Fruit fly (Drosophila melanogaster) whole organism, embryonic: Measurements from ENCODE around the gene CG13898.

Experiments used
- Aef1 ChIP-seq: fragments of 200-800 bp; sonication (Bioruptor generic); IDR thresholded peaks from 3 replicates; pipeline ENCODE4 v1.3.6; 2022; ENCODE audit warnings: missing biosample characterization, missing genetic modification characterization
- Awh ChIP-seq: fragments of 200-800 bp; sonication (Bioruptor generic); IDR thresholded peaks from 2 replicates; pipeline ENCODE4, ENCODE4 v1.3.6; 2022; ENCODE audit warnings: missing biosample characterization, missing genetic modification characterization
- CG10147 ChIP-seq: fragments of 200-800 bp; sonication (Bioruptor generic); optimal IDR thresholded peaks from 2 replicates; lab custom pipeline; 2019; ENCODE audit warnings: missing biosample characterization, mild to moderate bottlenecking, missing genetic modification characterization, moderate library complexity
- CG10209 ChIP-seq: fragments of 200-800 bp; sonication (Bioruptor generic); optimal IDR thresholded peaks from 3 replicates; lab custom pipeline; 2017; ENCODE audit warnings: missing biosample characterization, mild to moderate bottlenecking, missing genetic modification characterization, missing genetic modification reagents
- CG10431 ChIP-seq: fragments of 200-800 bp; sonication (Bioruptor generic); optimal IDR thresholded peaks from 3 replicates; lab custom pipeline; 2018; ENCODE audit warnings: missing biosample characterization, mild to moderate bottlenecking, missing genetic modification characterization
- CG11723 ChIP-seq: fragments of 200-800 bp; sonication (Bioruptor generic); optimal IDR thresholded peaks from 2 replicates; lab custom pipeline; 2017; ENCODE audit warnings: missing biosample characterization, mild to moderate bottlenecking, missing genetic modification characterization
- CG12219 ChIP-seq: fragments of 200-800 bp; sonication (Bioruptor generic); optimal IDR thresholded peaks from 3 replicates; lab custom pipeline; 2018; ENCODE audit warnings: missing biosample characterization, mild to moderate bottlenecking, missing genetic modification characterization
- CG14667 ChIP-seq: fragments of 200-800 bp; sonication (Bioruptor generic); IDR thresholded peaks from 2 replicates; pipeline ENCODE4 v1.3.6; 2022; ENCODE audit warnings: missing biosample characterization, missing genetic modification characterization
- CG15696 ChIP-seq: fragments of 200-800 bp; sonication (Bioruptor generic); optimal IDR thresholded peaks from 2 replicates; lab custom pipeline; 2019; ENCODE audit warnings: missing biosample characterization, mild to moderate bottlenecking, missing genetic modification characterization, moderate library complexity
- CG17186 ChIP-seq: fragments of 200-800 bp; sonication (Bioruptor generic); optimal IDR thresholded peaks from 3 replicates; lab custom pipeline; 2017; ENCODE audit warnings: missing biosample characterization, missing genetic modification reagents, missing genetic modification characterization
- CG18011 ChIP-seq: fragments of 200-800 bp; sonication (Bioruptor generic); optimal IDR thresholded peaks from 2 replicates; lab custom pipeline; 2017; ENCODE audit warnings: missing biosample characterization, missing genetic modification characterization, mild to moderate bottlenecking, moderate library complexity, missing genotype
- CG4424 ChIP-seq: fragments of 200-800 bp; sonication (Bioruptor generic); optimal IDR thresholded peaks from 3 replicates; lab custom pipeline; 2016; ENCODE audit warnings: missing biosample characterization, missing genetic modification characterization
- CG7745 ChIP-seq: fragments of 200-800 bp; sonication (Bioruptor generic); optimal IDR thresholded peaks from 2 replicates; lab custom pipeline; 2018; ENCODE audit warnings: missing biosample characterization, mild to moderate bottlenecking, missing genetic modification characterization, moderate library complexity
- CG8924 ChIP-seq: fragments of 200-800 bp; optimal IDR thresholded peaks from 3 replicates; lab custom pipeline; 2019; ENCODE audit warnings: missing biosample characterization, mild to moderate bottlenecking, missing genetic modification characterization, moderate library complexity
- CG9437 ChIP-seq: fragments of 200-800 bp; sonication (Bioruptor generic); optimal IDR thresholded peaks from 2 replicates; lab custom pipeline; 2018; ENCODE audit warnings: missing biosample characterization, mild to moderate bottlenecking, missing genetic modification characterization
- CG9609 ChIP-seq: fragments of 200-800 bp; sonication (Bioruptor generic); optimal IDR thresholded peaks from 3 replicates; lab custom pipeline; 2016; ENCODE audit warnings: missing biosample characterization, missing genetic modification characterization
- CoRest ChIP-seq: fragments of 200-800 bp; sonication (Bioruptor generic); optimal IDR thresholded peaks from 3 replicates; lab custom pipeline; 2018; ENCODE audit warnings: missing biosample characterization, mild to moderate bottlenecking, missing genetic modification characterization, moderate library complexity
- D19A ChIP-seq: fragments of 200-800 bp; optimal IDR thresholded peaks from 3 replicates; lab custom pipeline; 2019; ENCODE audit warnings: missing biosample characterization, mild to moderate bottlenecking, missing genetic modification characterization, moderate library complexity
- Dek ChIP-seq: fragments of 200-800 bp; sonication (Bioruptor generic); optimal IDR thresholded peaks from 3 replicates; lab custom pipeline; 2019; ENCODE audit warnings: missing biosample characterization, mild to moderate bottlenecking, missing genetic modification characterization, moderate library complexity
- Dfd ChIP-seq, 2 experiments: fragments of >200 bp; optimal IDR thresholded peaks; 2 replicates each; lab custom pipeline; 2017; ENCODE audit warnings: missing biosample characterization in 2 of 2, missing genetic modification characterization in 2 of 2
- Gug ChIP-seq: fragments of 200-800 bp; sonication (Bioruptor generic); IDR thresholded peaks from 4 replicates; pipeline ENCODE4 v1.3.6; 2022; ENCODE audit warnings: missing biosample characterization, missing genetic modification characterization
- Hr51 ChIP-seq, 2 experiments: fragments of 200-800 bp; sonication (Bioruptor generic); optimal IDR thresholded peaks; 2 replicates in 1 of 2; 3 replicates in 1 of 2; lab custom pipeline; 2016 to 2018; ENCODE audit warnings: missing biosample characterization in 2 of 2, missing genetic modification characterization in 2 of 2, mild to moderate bottlenecking in 1 of 2, moderate library complexity in 1 of 2
- Lpt ChIP-seq: fragments of >200 bp; optimal IDR thresholded peaks from 2 replicates; lab custom pipeline; 2018; ENCODE audit warnings: missing biosample characterization, missing genetic modification characterization
- Sox102F ChIP-seq: fragments of 200-800 bp; sonication (Bioruptor generic); optimal IDR thresholded peaks from 2 replicates; lab custom pipeline; 2018; ENCODE audit warnings: missing biosample characterization, mild to moderate bottlenecking, missing genetic modification characterization, moderate library complexity
- Ssrp ChIP-seq: fragments of 200-800 bp; sonication (Bioruptor generic); optimal IDR thresholded peaks from 2 replicates; lab custom pipeline; 2018; ENCODE audit warnings: missing biosample characterization, mild to moderate bottlenecking, missing genetic modification characterization, moderate library complexity
- TFAM ChIP-seq: fragments of 200-800 bp; sonication (Bioruptor generic); optimal IDR thresholded peaks from 2 replicates; lab custom pipeline; 2017; ENCODE audit warnings: missing biosample characterization, missing genetic modification characterization, inconsistent platforms
- Tbp ChIP-seq: fragments of >200 bp; optimal IDR thresholded peaks from 2 replicates; lab custom pipeline; 2018; ENCODE audit warnings: missing biosample characterization, missing genetic modification characterization
- Xbp1 ChIP-seq: fragments of 200-800 bp; sonication (Bioruptor generic); optimal IDR thresholded peaks from 3 replicates; lab custom pipeline; 2016; ENCODE audit warnings: missing biosample characterization, mild to moderate bottlenecking, missing genetic modification characterization
- Xrp1 ChIP-seq: fragments of 200-800 bp; sonication (Bioruptor generic); IDR thresholded peaks from 2 replicates; pipeline ENCODE4 v1.3.6; 2022; ENCODE audit warnings: missing biosample characterization, missing genetic modification characterization
- ab ChIP-seq: fragments of 200-800 bp; sonication (Bioruptor generic); optimal IDR thresholded peaks from 2 replicates; lab custom pipeline; 2016; ENCODE audit warnings: missing biosample characterization, missing genetic modification characterization
- abd-A ChIP-seq: fragments of 200-800 bp; sonication (Bioruptor generic); optimal IDR thresholded peaks from 3 replicates; lab custom pipeline; 2019; ENCODE audit warnings: missing biosample characterization, mild to moderate bottlenecking, missing genetic modification characterization, moderate library complexity
- crol ChIP-seq: fragments of 200-800 bp; sonication (Bioruptor generic); IDR thresholded peaks from 2 replicates; pipeline ENCODE4 v1.3.6; 2022; ENCODE audit warnings: missing biosample characterization, missing genetic modification characterization
- dmrt11E ChIP-seq: fragments of 200-800 bp; sonication (Bioruptor generic); optimal IDR thresholded peaks from 3 replicates; lab custom pipeline; 2018; ENCODE audit warnings: missing biosample characterization, mild to moderate bottlenecking, missing genetic modification characterization, moderate library complexity
- esg ChIP-seq: fragments of 200-800 bp; sonication (Bioruptor generic); conservative IDR thresholded peaks from 2 replicates; pipeline ENCODE4 v1.3.6; 2022; ENCODE audit warnings: missing biosample characterization, missing genetic modification characterization
- ewg ChIP-seq: fragments of 200-800 bp; sonication (Bioruptor generic); optimal IDR thresholded peaks from 3 replicates; lab custom pipeline; 2017; ENCODE audit warnings: mild to moderate bottlenecking, missing biosample characterization, missing genetic modification reagents, missing genetic modification characterization
- exex ChIP-seq: fragments of 200-800 bp; sonication (Bioruptor generic); optimal IDR thresholded peaks from 4 replicates; lab custom pipeline; 2018; ENCODE audit warnings: missing biosample characterization, mild to moderate bottlenecking, missing genetic modification characterization, moderate library complexity
- fd64A ChIP-seq: fragments of 200-800 bp; sonication (Bioruptor generic); optimal IDR thresholded peaks from 3 replicates; lab custom pipeline; 2018; ENCODE audit warnings: missing biosample characterization, mild to moderate bottlenecking, missing genetic modification characterization
- fd96Cb ChIP-seq: fragments of 200-800 bp; sonication (Bioruptor generic); optimal IDR thresholded peaks from 2 replicates; lab custom pipeline; 2018; ENCODE audit warnings: missing biosample characterization, mild to moderate bottlenecking, missing genetic modification characterization, moderate library complexity
- gem ChIP-seq: fragments of 200-800 bp; sonication (Bioruptor generic); optimal IDR thresholded peaks from 2 replicates; lab custom pipeline; 2019; ENCODE audit warnings: missing biosample characterization, mild to moderate bottlenecking, missing genetic modification characterization, moderate library complexity
- jigr1 ChIP-seq: fragments of 200-800 bp; sonication (Bioruptor generic); IDR thresholded peaks from 3 replicates; pipeline ENCODE4 v1.3.6; 2022; ENCODE audit warnings: missing biosample characterization, missing genetic modification characterization
- kah ChIP-seq: fragments of 200-800 bp; sonication (Bioruptor generic); optimal IDR thresholded peaks from 2 replicates; lab custom pipeline; 2018; ENCODE audit warnings: missing biosample characterization, mild to moderate bottlenecking, missing genetic modification characterization
- pb ChIP-seq: fragments of 200-800 bp; sonication (Bioruptor generic); optimal IDR thresholded peaks from 3 replicates; lab custom pipeline; 2016; ENCODE audit warnings: missing biosample characterization, missing genetic modification characterization
- pho ChIP-seq: fragments of 200-800 bp; sonication (Bioruptor generic); optimal IDR thresholded peaks from 2 replicates; lab custom pipeline; 2016; ENCODE audit warnings: missing biosample characterization, missing genetic modification characterization
- prd ChIP-seq, 3 experiments: fragments of >200 bp in 2 of 3; fragments of 200-800 bp in 1 of 3; sonication (Bioruptor generic) in 1 of 3; optimal IDR thresholded peaks in 2 of 3; IDR thresholded peaks in 1 of 3; 2 replicates in 2 of 3; 3 replicates in 1 of 3; pipeline versions ENCODE4 v1.3.6 to Lab custom; 2017 to 2022; ENCODE audit warnings: missing biosample characterization in 1 of 3, missing genetic modification characterization in 1 of 3
- ranshi ChIP-seq: fragments of 200-800 bp; sonication (Bioruptor generic); IDR thresholded peaks from 2 replicates; pipeline ENCODE4 v1.3.6; 2022; ENCODE audit warnings: missing biosample characterization, missing genetic modification characterization
- seq ChIP-seq: fragments of 200-800 bp; sonication (Bioruptor generic); IDR thresholded peaks from 2 replicates; pipeline ENCODE4 v1.3.6; 2022; ENCODE audit warnings: missing biosample characterization, missing genetic modification characterization
- zen2 ChIP-seq: fragments of 200-800 bp; sonication (Bioruptor generic); IDR thresholded peaks from 3 replicates; pipeline ENCODE4 v1.3.6; 2022; ENCODE audit warnings: missing biosample characterization, missing genetic modification characterization; ENCODE audit not compliant: partially characterized antibody
- zf30C ChIP-seq: fragments of 200-800 bp; sonication (Bioruptor generic); optimal IDR thresholded peaks from 3 replicates; lab custom pipeline; 2018; ENCODE audit warnings: missing biosample characterization, mild to moderate bottlenecking, missing genetic modification characterization

Gene CG13898

DNA sequence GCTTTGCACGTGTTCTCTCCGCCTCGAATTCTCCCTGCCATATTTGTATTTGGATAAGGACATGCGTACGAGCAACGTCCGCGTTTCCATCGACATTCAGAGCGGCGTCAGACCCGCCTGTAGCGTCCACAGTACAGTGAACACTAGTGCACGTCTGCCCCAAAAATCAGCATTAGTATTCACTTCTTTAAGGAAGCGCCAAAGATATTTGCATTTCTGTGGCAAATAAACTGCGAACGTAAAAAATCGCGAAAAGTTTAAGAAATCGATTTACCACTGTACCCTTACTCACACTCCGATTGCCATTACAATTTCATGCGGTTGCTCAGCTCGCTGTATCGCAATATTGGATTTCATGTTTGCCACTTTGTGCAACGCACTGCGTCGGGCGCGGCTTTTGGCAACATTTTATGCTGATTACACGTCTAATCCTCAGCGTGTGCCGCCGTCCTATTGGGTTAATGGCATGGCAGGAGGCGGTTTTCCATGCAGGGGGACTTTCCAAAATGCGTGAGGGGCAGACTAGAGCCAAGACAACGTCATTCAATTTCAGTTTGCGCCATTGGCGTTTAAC is 1.1 kb downstream of the CG13898 start (continued):
- TF ChIP-seq Lpt (no peak), CG14667 (GFP tag; lab: Robert Waterston, UW) (peak; percentile 82), abd-A (tag; lab: Kevin White, UChicago) (peak; percentile 70), jigr1 (peak; percentile 76; the same call in 2 of the 3 replicates), CG12219 (GFP tag; lab: Kevin White, UChicago) (peak; percentile 89), fd64A (GFP tag; lab: Kevin White, UChicago) (peak; percentile 80), CG9437 (GFP tag; lab: Kevin White, UChicago) (peak; percentile 66), CG15696 (peak; percentile 71), Gug (GFP tag; lab: Robert Waterston, UW) (peak; percentile 94), CG11723 (GFP tag; lab: Kevin White, UChicago) (peak; percentile 76), CG7745 (no peak), Tbp (no peak), zf30C (no peak), TFAM (GFP tag; lab: Kevin White, UChicago) (no peak), Aef1 (GFP tag; lab: Robert Waterston, UW) (peak; percentile 90), CG10431 (peak; percentile 57), kah (peak; percentile 52), Dfd (GFP tag; optimal IDR thresholded peaks at IDR 0.05; lab: Kevin White, UChicago) (no peak), D19A (tag; lab: Kevin White, UChicago) (peak; percentile 73), pho (peak; percentile 83), CG18011 (GFP tag; lab: Kevin White, UChicago) (peak; percentile 62)

DNA sequence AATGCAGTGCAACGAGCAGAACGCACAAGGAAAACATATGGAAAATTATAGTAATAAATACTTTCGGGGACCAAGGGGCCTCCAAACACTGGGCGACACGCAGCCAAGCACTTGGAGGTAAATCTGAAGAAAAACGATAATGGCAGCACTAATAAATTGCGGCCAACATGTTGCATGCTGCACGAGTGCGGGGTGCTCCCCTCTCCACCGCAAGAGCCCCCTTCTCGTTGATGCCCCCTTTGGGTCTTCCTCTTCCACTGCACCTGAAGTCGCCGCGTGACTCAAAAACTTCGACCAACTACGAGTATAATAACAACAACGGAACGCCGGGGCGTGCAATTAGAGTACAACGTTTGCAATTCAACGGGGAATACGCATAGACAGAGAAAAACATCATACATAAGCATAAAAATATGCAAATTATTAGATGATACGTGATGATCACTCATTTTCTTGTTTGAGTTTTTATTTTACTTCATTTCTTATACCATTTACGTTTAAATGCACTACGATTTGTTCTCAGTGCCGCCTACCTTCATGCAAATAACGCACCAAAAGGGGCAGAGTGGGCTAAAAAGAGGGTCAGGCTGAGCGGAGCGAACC is 1.9 kb downstream of the CG13898 start:
- TF ChIP-seq Dek (tag; lab: Kevin White, UChicago) (no peak), seq (peak; percentile 11; the same call in 1 of the 2 replicates), Sox102F (GFP tag; lab: Kevin White, UChicago) (peak; percentile 35), Aef1 (GFP tag; lab: Robert Waterston, UW) (no peak), CG8924 (tag; lab: Kevin White, UChicago) (no peak), Xbp1 (peak; percentile 8), esg (GFP tag; lab: Robert Waterston, UW) (0 out of 2 replicates have a peak, but pooled peaks have one; percentile 12), gem (tag; lab: Kevin White, UChicago) (peak; percentile 41), fd96Cb (tag; lab: Kevin White, UChicago) (peak; percentile 36), prd (optimal IDR thresholded peaks at IDR 0.05; lab: Kevin White, UChicago) (no peak), prd (GFP tag; IDR thresholded peaks at IDR 0.05; lab: Robert Waterston, UW) (0 out of 3 replicates have a peak, but pooled peaks have one; percentile 13), dmrt11E (peak; percentile 46), CoRest (peak; percentile 6), CG10147 (no peak), ab (GFP tag; lab: Kevin White, UChicago) (no peak), exex (tag; lab: Kevin White, UChicago) (no peak), CG17186 (GFP tag; lab: Kevin White, UChicago) (no peak), Awh (GFP tag; lab: Robert Waterston, UW) (no peak), Xrp1 (0 out of 2 replicates have a peak, but pooled peaks have one; percentile 33), CG10209 (GFP tag; lab: Kevin White, UChicago) (no peak), jigr1 (no peak), pb (GFP tag; lab: Kevin White, UChicago) (no peak), Hr51 (GFP tag; optimal IDR thresholded peaks at IDR 0.05; lab: Kevin White, UChicago) (no peak), crol (GFP tag; lab: Robert Waterston, UW) (peak; percentile 82), ewg (no peak), Ssrp (tag; lab: Kevin White, UChicago) (peak; percentile 18), CG9609 (no peak), ranshi (GFP tag; lab: Robert Waterston, UW) (no peak), CG4424 (GFP tag; lab: Kevin White, UChicago) (peak; percentile 15), zen2 (GFP tag; lab: Robert Waterston, UW) (no peak)
